Worm (Caenorhabditis elegans) whole organism, late embryonic: Measurements from ENCODE around the gene col-150.

Experiments
- fax-1 ChIP-seq: sonication (generic microtip); optimal IDR thresholded peaks from 2 replicates; lab custom pipeline; 2016; ENCODE audit warnings: missing genotype, missing genetic modification characterization, missing compliant biosample characterization
- tbx-2 ChIP-seq: sonication (generic microtip); optimal IDR thresholded peaks from 2 replicates; lab custom pipeline; 2016; ENCODE audit warnings: missing genetic modification characterization, missing compliant biosample characterization

- TF ChIP-seq fax-1 (tag; lab: Kevin White, UChicago) (no peak), tbx-2 (tag; lab: Kevin White, UChicago) (no peak)
These were observed 50.3 kb downstream of the col-150 start for ce11 chrV:10244018-10244720.
